Worm (Caenorhabditis elegans) whole organism, mixed stage, embryonic: ENCODE data around the gene ZK673.4.
"Not testable (repeated sequence)": the region's sequence is repeated elsewhere in the genome, so short reads cannot be mapped to it uniquely, and the experiment has no call there.

Experiments
- M03D4.4 ChIP-seq: sonication (generic microtip); optimal IDR thresholded peaks from 2 replicates; lab custom pipeline; 2017; ENCODE audit warnings: mild to moderate bottlenecking, missing genetic modification characterization, missing compliant biosample characterization
- bed-3 ChIP-seq: fragments of 200-800 bp; sonication (Bioruptor generic); optimal IDR thresholded peaks from 3 replicates; lab custom pipeline; 2018; ENCODE audit warnings: mild to moderate bottlenecking, missing genetic modification characterization, moderate library complexity, missing compliant biosample characterization
- blmp-1 ChIP-seq: fragments of 150-350 bp; optimal IDR thresholded peaks from 2 replicates; lab custom pipeline; 2014; ENCODE audit warnings: missing biosample characterization, missing genetic modification characterization
- ceh-39 ChIP-seq: fragments of 150-350 bp; optimal IDR thresholded peaks from 2 replicates; lab custom pipeline; 2014; ENCODE audit warnings: missing biosample characterization, missing genetic modification characterization
- ceh-43 ChIP-seq: fragments of 200-800 bp; sonication (Bioruptor generic); optimal IDR thresholded peaks from 2 replicates; lab custom pipeline; 2018; ENCODE audit warnings: mild to moderate bottlenecking, missing genetic modification characterization, moderate library complexity, missing compliant biosample characterization
- ceh-83 ChIP-seq: fragments of 200-800 bp; sonication (Bioruptor generic); optimal IDR thresholded peaks from 2 replicates; lab custom pipeline; 2018; ENCODE audit warnings: mild to moderate bottlenecking, missing genetic modification characterization, missing compliant biosample characterization
- ces-1 ChIP-seq: fragments of 150-350 bp; optimal IDR thresholded peaks from 2 replicates; lab custom pipeline; 2014; ENCODE audit warnings: missing biosample characterization, missing genetic modification reagents, missing genetic modification characterization
- cnd-1 ChIP-seq: fragments of 200-800 bp; sonication (Bioruptor generic); optimal IDR thresholded peaks from 2 replicates; lab custom pipeline; 2018; ENCODE audit warnings: mild to moderate bottlenecking, missing genetic modification characterization, missing compliant biosample characterization
- drap-1 ChIP-seq: fragments of 200-800 bp; sonication (Bioruptor generic); optimal IDR thresholded peaks from 3 replicates; lab custom pipeline; 2018; ENCODE audit warnings: mild to moderate bottlenecking, missing genetic modification characterization, missing compliant biosample characterization
- elt-1 ChIP-seq: sonication (generic microtip); optimal IDR thresholded peaks from 2 replicates; lab custom pipeline; 2017; ENCODE audit warnings: missing genetic modification characterization, mild to moderate bottlenecking, missing compliant biosample characterization, antibody characterized with exemption, moderate library complexity, borderline replicate concordance; ENCODE audit not compliant: insufficient read depth
- flh-1 ChIP-seq: fragments of 200-800 bp; sonication (Bioruptor generic); optimal IDR thresholded peaks from 2 replicates; lab custom pipeline; 2018; ENCODE audit warnings: mild to moderate bottlenecking, missing genetic modification characterization, moderate library complexity, missing compliant biosample characterization
- ham-2 ChIP-seq: fragments of 200-800 bp; sonication (Bioruptor generic); optimal IDR thresholded peaks from 2 replicates; lab custom pipeline; 2018; ENCODE audit warnings: mild to moderate bottlenecking, missing genetic modification characterization, missing compliant biosample characterization
- hlh-1 ChIP-seq: fragments of 150-350 bp; optimal IDR thresholded peaks from 2 replicates; lab custom pipeline; 2014; ENCODE audit warnings: missing biosample characterization, missing genetic modification reagents, missing genetic modification characterization
- lin-13 ChIP-seq: fragments of 150-350 bp; optimal IDR thresholded peaks from 2 replicates; lab custom pipeline; 2014; ENCODE audit warnings: missing biosample characterization, missing genetic modification characterization
- lin-32 ChIP-seq: fragments of 200-800 bp; sonication (Bioruptor generic); optimal IDR thresholded peaks from 2 replicates; lab custom pipeline; 2018; ENCODE audit warnings: mild to moderate bottlenecking, missing genetic modification characterization, missing compliant biosample characterization
- lsy-2 ChIP-seq: fragments of 150-350 bp; optimal IDR thresholded peaks from 2 replicates; lab custom pipeline; 2014; ENCODE audit warnings: missing biosample characterization, missing genetic modification characterization
- mab-5 ChIP-seq: fragments of 150-350 bp; optimal IDR thresholded peaks from 2 replicates; lab custom pipeline; 2014; ENCODE audit warnings: missing biosample characterization, missing genetic modification characterization
- mep-1 ChIP-seq: fragments of 150-350 bp; optimal IDR thresholded peaks from 2 replicates; lab custom pipeline; 2017; ENCODE audit warnings: missing biosample characterization, missing genetic modification reagents, missing genetic modification characterization, inconsistent platforms
- mls-2 ChIP-seq: sonication (generic microtip); optimal IDR thresholded peaks from 2 replicates; lab custom pipeline; 2016; ENCODE audit warnings: mild to moderate bottlenecking, missing genetic modification characterization, moderate library complexity, missing compliant biosample characterization
- nhr-12 ChIP-seq: fragments of 150-350 bp; optimal IDR thresholded peaks from 2 replicates; lab custom pipeline; 2014; ENCODE audit warnings: missing biosample characterization, missing genetic modification characterization
- nhr-237 ChIP-seq: fragments of 150-350 bp; optimal IDR thresholded peaks from 2 replicates; lab custom pipeline; 2014; ENCODE audit warnings: missing biosample characterization, missing genetic modification characterization
- nhr-28 ChIP-seq: fragments of 150-350 bp; optimal IDR thresholded peaks from 2 replicates; lab custom pipeline; 2014; ENCODE audit warnings: missing biosample characterization, missing genetic modification characterization
- nhr-76 ChIP-seq: sonication (generic microtip); optimal IDR thresholded peaks from 2 replicates; lab custom pipeline; 2017; ENCODE audit warnings: missing biosample characterization, missing genetic modification characterization
- pha-4 ChIP-seq: fragments of 150-350 bp; optimal IDR thresholded peaks from 2 replicates; lab custom pipeline; 2018; ENCODE audit warnings: missing biosample characterization, missing genetic modification reagents, missing genetic modification characterization
- sem-2 ChIP-seq: fragments of 200-800 bp; sonication (Bioruptor generic); optimal IDR thresholded peaks from 2 replicates; lab custom pipeline; 2018; ENCODE audit warnings: mild to moderate bottlenecking, missing genetic modification characterization, missing compliant biosample characterization
- snpc-4 ChIP-seq: fragments of 150-350 bp; optimal IDR thresholded peaks from 2 replicates; lab custom pipeline; 2014; ENCODE audit warnings: missing biosample characterization, missing genetic modification characterization
- sptf-1 ChIP-seq: sonication (generic microtip); optimal IDR thresholded peaks from 2 replicates; lab custom pipeline; 2017; ENCODE audit warnings: mild to moderate bottlenecking, missing genetic modification characterization, moderate library complexity, missing compliant biosample characterization
- tbx-8 ChIP-seq: fragments of 200-800 bp; sonication (Bioruptor generic); optimal IDR thresholded peaks from 2 replicates; lab custom pipeline; 2018; ENCODE audit warnings: mild to moderate bottlenecking, missing genetic modification characterization, moderate library complexity, missing compliant biosample characterization
- unc-39 ChIP-seq: fragments of 150-350 bp; optimal IDR thresholded peaks from 2 replicates; lab custom pipeline; 2014; ENCODE audit warnings: missing biosample characterization, missing genetic modification characterization
- unc-62 ChIP-seq: fragments of 150-350 bp; optimal IDR thresholded peaks from 2 replicates; lab custom pipeline; 2014; ENCODE audit warnings: missing biosample characterization, missing genetic modification reagents, missing genetic modification characterization
- ztf-11 ChIP-seq: fragments of 150-350 bp; optimal IDR thresholded peaks from 2 replicates; lab custom pipeline; 2014; ENCODE audit warnings: missing biosample characterization, missing genetic modification characterization

Gene ZK673.4

ce11 chrII:10486738-10487137, 34.0 kb downstream of the ZK673.4 start, which contains the start of gene ZK666.15:
ZK666.15 (plus strand) TSS chrII:10487038.
- no peak for TF ChIP-seq elt-1 (tag; lab: Kevin White, UChicago)
- no peak for TF ChIP-seq ces-1 (GFP tag; lab: Kevin White, UChicago)
- no peak for TF ChIP-seq unc-39
- TF ChIP-seq ceh-43 (GFP tag; lab: Kevin White, UChicago): no peak
- TF ChIP-seq nhr-237 (tag; lab: Kevin White, UChicago): no peak
- TF ChIP-seq M03D4.4: no peak
- no peak for TF ChIP-seq ztf-11 (tag; lab: Kevin White, UChicago)

DNA sequence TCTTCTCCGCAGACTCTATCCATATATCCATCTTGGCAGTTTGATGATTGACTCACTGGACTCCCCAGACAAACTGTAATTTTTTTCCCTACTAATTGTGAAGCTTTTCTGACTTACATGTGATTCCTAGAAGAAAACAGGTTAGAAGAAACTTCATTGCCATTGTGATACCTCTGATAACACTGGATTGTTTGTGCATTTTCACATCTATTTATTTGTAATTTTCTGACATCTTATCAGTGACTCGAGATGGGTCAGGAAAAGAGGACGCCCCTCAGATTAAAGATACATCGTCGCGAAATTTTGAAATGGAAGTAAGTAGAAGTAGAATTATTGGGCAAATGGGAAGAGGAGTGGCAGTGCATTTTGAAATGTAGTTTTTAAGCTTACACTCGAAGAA, 37.6 kb downstream of the ZK673.4 start, which contains the start of gene clec-61:
Gene clec-61 (minus strand): TSS at position 209 of the 400 bp plus-strand sequence.
- TF ChIP-seq ham-2 (no peak), mep-1 (tag; lab: Kevin White, UChicago) (no peak), ztf-11 (tag; lab: Kevin White, UChicago) (no peak), snpc-4 (no peak), tbx-8 (GFP tag; lab: Kevin White, UChicago) (no peak), ces-1 (GFP tag; lab: Kevin White, UChicago) (no peak), ceh-83 (GFP tag; lab: Kevin White, UChicago) (no peak), bed-3 (GFP tag; lab: Kevin White, UChicago) (no peak), cnd-1 (tag; lab: Kevin White, UChicago) (no peak), lsy-2 (tag; lab: Kevin White, UChicago) (no peak), ceh-43 (GFP tag; lab: Kevin White, UChicago) (no peak), nhr-12 (tag; lab: Kevin White, UChicago) (no peak), nhr-28 (tag; lab: Kevin White, UChicago) (no peak), sptf-1 (tag; lab: Kevin White, UChicago) (no peak), flh-1 (GFP tag; lab: Kevin White, UChicago) (no peak), lin-32 (GFP tag; lab: Kevin White, UChicago) (no peak), blmp-1 (no peak), drap-1 (GFP tag; lab: Kevin White, UChicago) (no peak)

DNA sequence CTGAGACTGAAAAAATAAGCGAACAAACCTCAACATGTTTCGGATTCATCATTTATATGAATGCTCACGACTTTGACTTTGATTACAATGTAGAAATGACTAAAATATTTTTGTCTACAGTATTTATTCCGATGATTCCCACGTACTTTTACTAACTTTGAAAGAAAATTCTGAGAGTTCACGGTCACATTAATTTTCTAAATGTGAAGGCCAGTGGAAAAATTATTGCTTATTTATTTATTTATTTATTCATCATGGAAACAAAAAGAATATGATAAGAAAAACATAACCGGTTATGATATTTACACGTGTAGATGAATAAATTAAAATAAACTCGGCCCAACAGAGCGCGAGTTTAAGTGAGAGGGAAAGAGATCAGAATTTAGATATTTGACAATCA, 40.3 kb downstream of the ZK673.4 start, which contains the start of gene ZK666.8:
Gene ZK666.8 (minus strand): TSS at position 101 of the 400 bp plus-strand sequence.
- TF ChIP-seq mab-5, ztf-11, sptf-1 (tag; lab: Kevin White, UChicago): not testable (repeated sequence)

- TF ChIP-seq ztf-11 (tag; lab: Kevin White, UChicago) (no peak), ceh-39 (tag; lab: Kevin White, UChicago) (no peak), ham-2 (no peak), tbx-8 (GFP tag; lab: Kevin White, UChicago) (no peak), nhr-237 (tag; lab: Kevin White, UChicago) (no peak), pha-4 (tag; lab: Kevin White, UChicago) (no peak), blmp-1 (no peak), lin-32 (GFP tag; lab: Kevin White, UChicago) (no peak), nhr-76 (tag; lab: Kevin White, UChicago) (no peak), unc-62 (no peak), bed-3 (GFP tag; lab: Kevin White, UChicago) (no peak), lsy-2 (tag; lab: Kevin White, UChicago) (no peak), nhr-28 (tag; lab: Kevin White, UChicago) (no peak), nhr-12 (tag; lab: Kevin White, UChicago) (no peak), snpc-4 (no peak), mab-5 (tag; lab: Kevin White, UChicago) (no peak), sem-2 (GFP tag; lab: Kevin White, UChicago) (no peak), lin-13 (tag; lab: Kevin White, UChicago) (no peak), mls-2 (tag; lab: Kevin White, UChicago) (no peak), hlh-1 (tag; lab: Kevin White, UChicago) (no peak)
Measured at ce11 chrII:10494467-10494866, 41.7 kb downstream of the ZK673.4 start, which contains the start of gene ZK666.14. ZK666.14 (plus strand) TSS chrII:10494767.

ce11 chrII:10495912-10496311, 43.2 kb downstream of the ZK673.4 start, which contains the start of gene ZK666.12:
ZK666.12 (plus strand) TSS chrII:10496212.
- no peak for TF ChIP-seq nhr-76 (tag; lab: Kevin White, UChicago)
- TF ChIP-seq lsy-2 (tag; lab: Kevin White, UChicago): no peak
